Fruit fly (Drosophila melanogaster): Measurements from ENCODE around the gene CG34175.

CG34175 gene

DNA sequence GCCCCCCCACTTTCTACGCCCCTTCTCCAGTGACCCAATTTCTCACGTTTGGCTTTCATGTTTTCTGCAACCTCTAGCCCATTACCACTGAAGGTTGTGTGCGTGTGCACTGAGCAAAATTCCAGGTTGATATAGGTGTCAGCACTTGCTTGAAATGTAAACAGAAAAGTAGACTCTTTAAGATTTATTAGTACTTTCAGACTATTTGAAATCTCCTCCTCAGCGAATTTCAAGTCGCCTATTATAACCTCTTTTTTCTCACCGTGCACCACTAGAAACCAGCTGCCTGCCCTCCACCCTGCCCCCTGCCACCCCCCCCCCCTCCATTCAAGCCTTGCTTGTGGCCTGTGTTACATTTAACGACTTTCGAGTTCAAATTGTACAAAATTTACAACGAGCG, 37.3 kb downstream of the CG34175 start (continued):
- peak; percentile 35; the same call in 1 of the 3 replicates for TF ChIP-seq CG7357 (GFP tag; IDR thresholded peaks at IDR 0.05)
- TF ChIP-seq CG8924 (tag; optimal IDR thresholded peaks at IDR 0.05) = peak; percentile 26

- TF ChIP-seq Drgx (GFP tag; IDR thresholded peaks at IDR 0.05) = peak; percentile 17; the same call in 1 of the 2 replicates
- TF ChIP-seq CG7987 (GFP tag; optimal IDR thresholded peaks at IDR 0.05) = no peak
- TF ChIP-seq CG11247 (GFP tag; IDR thresholded peaks at IDR 0.05) = no peak
- TF ChIP-seq esg (GFP tag; conservative IDR thresholded peaks at IDR 0.05) = 0 out of 2 replicates have a peak, but pooled peaks have one; percentile 15
- TF ChIP-seq CG2889 (GFP tag; IDR thresholded peaks at IDR 0.05) = no peak
- TF ChIP-seq CG5180 (GFP tag; optimal IDR thresholded peaks at IDR 0.05) = peak; percentile 54
- no peak for TF ChIP-seq slbo (GFP tag; IDR thresholded peaks at IDR 0.05)
- TF ChIP-seq wor (GFP tag; IDR thresholded peaks at IDR 0.05) = no peak
- TF ChIP-seq Bgb (GFP tag; IDR thresholded peaks at IDR 0.05; ENCODE audit: partially characterized antibody) = no peak
- no peak for TF ChIP-seq zen (tag; optimal IDR thresholded peaks at IDR 0.05)
- no peak for TF ChIP-seq CG9437 (GFP tag; optimal IDR thresholded peaks at IDR 0.05)
- peak; percentile 25 for TF ChIP-seq gem (tag; optimal IDR thresholded peaks at IDR 0.05)
- TF ChIP-seq CG3281 (GFP tag; optimal IDR thresholded peaks at IDR 0.05) = no peak
- TF ChIP-seq Nf-YB (GFP tag; optimal IDR thresholded peaks at IDR 0.05) = no peak
- no peak for TF ChIP-seq CG14710 (tag; optimal IDR thresholded peaks at IDR 0.05)
- TF ChIP-seq CG15269 (tag; optimal IDR thresholded peaks at IDR 0.05) = peak; percentile 23
- no peak for TF ChIP-seq GATAe (GFP tag; conservative IDR thresholded peaks at IDR 0.05)
- no peak for TF ChIP-seq tna (GFP tag; IDR thresholded peaks at IDR 0.05; ENCODE audit: partially characterized antibody)
- no peak for TF ChIP-seq slou (GFP tag; optimal IDR thresholded peaks at IDR 0.05)
- TF ChIP-seq CG11504 (tag; optimal IDR thresholded peaks at IDR 0.05) = peak; percentile 13
- TF ChIP-seq CG17359 (tag; optimal IDR thresholded peaks at IDR 0.05) = peak; percentile 19
- TF ChIP-seq unpg (GFP tag; optimal IDR thresholded peaks at IDR 0.05) = no peak
- no peak for TF ChIP-seq pita (GFP tag; optimal IDR thresholded peaks at IDR 0.05)
- no peak for TF ChIP-seq CG3995 (GFP tag; optimal IDR thresholded peaks at IDR 0.05)
- TF ChIP-seq lola (GFP tag; optimal IDR thresholded peaks at IDR 0.05) = no peak
- TF ChIP-seq CG17361 (GFP tag; IDR thresholded peaks at IDR 0.05) = no peak
- peak; percentile 21; the same call in 1 of the 2 replicates for TF ChIP-seq CG14441 (GFP tag; IDR thresholded peaks at IDR 0.05)
- TF ChIP-seq dmrt99B (tag; optimal IDR thresholded peaks at IDR 0.05) = peak; percentile 28
- TF ChIP-seq danr (GFP tag; IDR thresholded peaks at IDR 0.05) = no peak
- TF ChIP-seq nerfin-2 (GFP tag; IDR thresholded peaks at IDR 0.05; ENCODE audit: partially characterized antibody) = no peak
- TF ChIP-seq fu2 (GFP tag; optimal IDR thresholded peaks at IDR 0.05) = no peak
- no peak for TF ChIP-seq CG12299 (tag; optimal IDR thresholded peaks at IDR 0.05)
- no peak for TF ChIP-seq CG31224 (GFP tag; IDR thresholded peaks at IDR 0.05)
- no peak for TF ChIP-seq CG33213 (GFP tag; optimal IDR thresholded peaks at IDR 0.05)
- TF ChIP-seq ems (GFP tag; optimal IDR thresholded peaks at IDR 0.05) = no peak
- no peak for TF ChIP-seq CG7745 (tag; optimal IDR thresholded peaks at IDR 0.05)
- TF ChIP-seq Hr51 (GFP tag; optimal IDR thresholded peaks at IDR 0.05) = peak in 1 of 2 experiments; percentile 44
- TF ChIP-seq grn (GFP tag; optimal IDR thresholded peaks at IDR 0.05) = no peak
- no peak for TF ChIP-seq eve (GFP tag; optimal IDR thresholded peaks at IDR 0.05)
- TF ChIP-seq Stat92E (GFP tag; optimal IDR thresholded peaks at IDR 0.05) = no peak
- TF ChIP-seq CG2678 (tag; optimal IDR thresholded peaks at IDR 0.05) = peak; percentile 13
- no peak for TF ChIP-seq sr (GFP tag; IDR thresholded peaks at IDR 0.05)
- no peak for TF ChIP-seq CG12659 (GFP tag; optimal IDR thresholded peaks at IDR 0.05)
- no peak for TF ChIP-seq ERR (GFP tag; optimal IDR thresholded peaks at IDR 0.05)
- 0 out of 2 replicates have a peak, but pooled peaks have one; percentile 39 for TF ChIP-seq stc (GFP tag; IDR thresholded peaks at IDR 0.05)
- 0 out of 2 replicates have a peak, but pooled peaks have one; percentile 13 for TF ChIP-seq HLH3B (GFP tag; IDR thresholded peaks at IDR 0.05)
Measured at dm6 chr2L:3436347-3436746, 38.5 kb downstream of the CG34175 start.
